Fruit fly (Drosophila melanogaster): ENCODE data around the gene CG3436.

dm6 chr2L:135383-136130, 20.3 kb upstream of the CG3436 start:
- TF ChIP-seq CG16779 (tag; optimal IDR thresholded peaks at IDR 0.05) (no peak), cyc (GFP tag; optimal IDR thresholded peaks at IDR 0.05) (no peak), CG4318 (GFP tag; optimal IDR thresholded peaks at IDR 0.05) (no peak), ss (GFP tag; optimal IDR thresholded peaks at IDR 0.05) (peak; percentile 8 to 67), CG11762 (GFP tag; optimal IDR thresholded peaks at IDR 0.05; ENCODE audit: insufficient read depth) (no peak), Ets21C (GFP tag; optimal IDR thresholded peaks at IDR 0.05) (no peak), CG10669 (GFP tag; optimal IDR thresholded peaks at IDR 0.05) (no peak), vri (GFP tag; optimal IDR thresholded peaks at IDR 0.05) (no peak), Sox15 (GFP tag; optimal IDR thresholded peaks at IDR 0.05) (no peak), Blimp-1 (GFP tag; optimal IDR thresholded peaks at IDR 0.05) (no peak), CG6854 (GFP tag; optimal IDR thresholded peaks at IDR 0.05) (no peak), CG1621 (tag; optimal IDR thresholded peaks at IDR 0.05) (peak; percentile 36), OdsH (GFP tag; optimal IDR thresholded peaks at IDR 0.05) (no peak)

Data from whole organism, prepupa.